Worm (Caenorhabditis elegans): ENCODE data around the gene fbxa-108.

DNA sequence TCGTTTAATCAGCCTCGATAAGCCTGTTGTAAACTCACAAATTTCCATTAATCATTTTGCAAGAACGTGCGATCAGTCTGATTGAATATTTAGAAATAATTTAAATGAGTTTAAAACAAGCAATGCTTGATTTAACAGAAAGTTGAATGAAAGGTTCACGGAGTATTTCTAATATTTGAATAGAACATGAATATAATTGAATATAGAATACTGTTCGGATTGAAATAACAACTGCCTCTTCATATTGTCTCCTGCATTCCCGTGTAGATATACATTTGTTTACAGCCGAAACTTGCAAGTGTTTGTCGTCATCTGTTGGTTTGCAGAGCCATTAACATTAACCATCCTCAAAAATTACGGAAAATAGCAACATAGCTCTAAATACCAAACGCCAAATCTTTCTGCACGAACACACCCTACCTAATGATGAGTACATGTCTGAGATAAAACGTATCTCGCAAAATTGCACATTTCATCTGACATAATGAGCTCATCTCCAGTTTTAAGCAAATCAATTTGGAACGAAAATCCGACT lies 41.6 kb upstream of the fbxa-108 start, which contains the start of the genes Y26G10.5 and srh-32:
- TF ChIP-seq mdl-1 (tag; optimal IDR thresholded peaks at IDR 0.05) (no peak), fos-1 (tag; optimal IDR thresholded peaks at IDR 0.05) (no peak), lin-11 (tag; optimal IDR thresholded peaks at IDR 0.05) (no peak), aly-2 (tag; optimal IDR thresholded peaks at IDR 0.05) (no peak), nhr-77 (tag; optimal IDR thresholded peaks at IDR 0.05) (no peak), nhr-12 (tag; optimal IDR thresholded peaks at IDR 0.05) (no peak)

Measured in whole organism, L2 larva.